Worm (Caenorhabditis elegans) whole organism, L2 larva: ENCODE results near the gene twk-20.

ENCODE experiments used
- C34F6.9 ChIP-seq: fragments of 150-350 bp; optimal IDR thresholded peaks from 2 replicates; lab custom pipeline; 2014; ENCODE audit warnings: missing biosample characterization, missing genetic modification characterization
- F13H6.1 ChIP-seq: sonication (generic microtip); optimal IDR thresholded peaks from 2 replicates; lab custom pipeline; 2016; ENCODE audit warnings: missing genetic modification characterization, missing compliant biosample characterization
- R02D3.7 ChIP-seq: fragments of 150-350 bp; optimal IDR thresholded peaks from 2 replicates; lab custom pipeline; 2014; ENCODE audit warnings: missing biosample characterization, missing genetic modification characterization
- alr-1 ChIP-seq: fragments of 150-350 bp; optimal IDR thresholded peaks from 2 replicates; lab custom pipeline; 2014; ENCODE audit warnings: missing biosample characterization, missing genetic modification characterization
- ama-1 ChIP-seq: fragments of 150-350 bp; optimal IDR thresholded peaks from 2 replicates; lab custom pipeline; 2018; ENCODE audit warnings: inconsistent platforms
- ceh-16 ChIP-seq: fragments of 150-350 bp; optimal IDR thresholded peaks from 2 replicates; lab custom pipeline; 2014; ENCODE audit warnings: missing biosample characterization, missing genetic modification characterization
- ceh-82 ChIP-seq: fragments of 150-350 bp; optimal IDR thresholded peaks from 2 replicates; lab custom pipeline; 2014; ENCODE audit warnings: missing biosample characterization, missing genetic modification characterization
- crh-2 ChIP-seq: sonication (generic microtip); optimal IDR thresholded peaks from 2 replicates; lab custom pipeline; 2017; ENCODE audit warnings: missing biosample characterization, missing genetic modification characterization
- dmd-4 ChIP-seq: sonication (generic microtip); optimal IDR thresholded peaks from 2 replicates; lab custom pipeline; 2017; ENCODE audit warnings: missing biosample characterization, missing genetic modification characterization
- elt-1 ChIP-seq: fragments of 150-350 bp; optimal IDR thresholded peaks from 2 replicates; lab custom pipeline; 2014; ENCODE audit warnings: missing biosample characterization, missing genetic modification characterization
- fos-1 ChIP-seq: fragments of 150-350 bp; optimal IDR thresholded peaks from 2 replicates; lab custom pipeline; 2014; ENCODE audit warnings: missing biosample characterization, missing genetic modification characterization
- gmeb-1 ChIP-seq: fragments of 150-350 bp; optimal IDR thresholded peaks from 2 replicates; lab custom pipeline; 2014; ENCODE audit warnings: missing biosample characterization, missing genetic modification characterization
- lin-13 ChIP-seq: fragments of 150-350 bp; optimal IDR thresholded peaks from 2 replicates; lab custom pipeline; 2014; ENCODE audit warnings: missing biosample characterization, missing genetic modification reagents, missing genetic modification characterization
- lsy-2 ChIP-seq, 2 experiments: fragments of 150-350 bp in 1 of 2; sonication (generic microtip) in 1 of 2; optimal IDR thresholded peaks; 2 replicates each; lab custom pipeline; 2014 to 2017; ENCODE audit warnings: missing biosample characterization in 2 of 2, missing genetic modification characterization in 2 of 2
- mab-5 ChIP-seq: fragments of 150-350 bp; optimal IDR thresholded peaks from 2 replicates; lab custom pipeline; 2014; ENCODE audit warnings: missing biosample characterization, missing genetic modification characterization
- mbf-1 ChIP-seq: sonication (generic microtip); optimal IDR thresholded peaks from 2 replicates; lab custom pipeline; 2017; ENCODE audit warnings: missing biosample characterization, missing genetic modification characterization
- mdl-1 ChIP-seq, 2 experiments: fragments of 150-350 bp in 1 of 2; sonication (generic microtip) in 1 of 2; optimal IDR thresholded peaks; 2 replicates each; lab custom pipeline; 2017; ENCODE audit warnings: missing biosample characterization in 2 of 2, missing genetic modification characterization in 2 of 2
- nhr-10 ChIP-seq: sonication (generic microtip); optimal IDR thresholded peaks from 2 replicates; lab custom pipeline; 2017; ENCODE audit warnings: missing biosample characterization, missing genetic modification characterization
- nhr-11 ChIP-seq: fragments of 150-350 bp; optimal IDR thresholded peaks from 2 replicates; lab custom pipeline; 2014; ENCODE audit warnings: missing biosample characterization, missing genetic modification characterization
- nhr-129 ChIP-seq: fragments of 150-350 bp; optimal IDR thresholded peaks from 2 replicates; lab custom pipeline; 2014; ENCODE audit warnings: missing biosample characterization, missing genetic modification characterization
- nhr-21 ChIP-seq: fragments of 150-350 bp; optimal IDR thresholded peaks from 2 replicates; lab custom pipeline; 2014; ENCODE audit warnings: missing biosample characterization, missing genetic modification characterization
- nhr-23 ChIP-seq: fragments of 150-350 bp; optimal IDR thresholded peaks from 2 replicates; lab custom pipeline; 2014; ENCODE audit warnings: missing biosample characterization, missing genetic modification reagents, missing genetic modification characterization
- nhr-237 ChIP-seq: fragments of 150-350 bp; optimal IDR thresholded peaks from 2 replicates; lab custom pipeline; 2014; ENCODE audit warnings: missing biosample characterization, missing genetic modification characterization
- sem-4 ChIP-seq: fragments of 150-350 bp; optimal IDR thresholded peaks from 2 replicates; lab custom pipeline; 2014; ENCODE audit warnings: missing biosample characterization, missing genetic modification reagents, missing genetic modification characterization
- skn-1 ChIP-seq: sonication (generic microtip); optimal IDR thresholded peaks from 2 replicates; lab custom pipeline; 2017; ENCODE audit warnings: missing biosample characterization, missing genetic modification characterization
- sma-3 ChIP-seq: sonication (generic microtip); optimal IDR thresholded peaks from 2 replicates; lab custom pipeline; 2016; ENCODE audit warnings: missing genetic modification reagents, missing genetic modification characterization, missing compliant biosample characterization
- sma-9 ChIP-seq, 2 experiments: fragments of 150-350 bp in 1 of 2; sonication (generic microtip) in 1 of 2; optimal IDR thresholded peaks; 2 replicates each; lab custom pipeline; 2014 to 2016; ENCODE audit warnings: missing genetic modification characterization in 2 of 2, mild to moderate bottlenecking in 1 of 2, missing biosample characterization in 1 of 2, missing compliant biosample characterization in 1 of 2, missing genetic modification reagents in 1 of 2, moderate library complexity in 1 of 2
- snpc-4 ChIP-seq: fragments of 150-350 bp; optimal IDR thresholded peaks from 2 replicates; lab custom pipeline; 2014; ENCODE audit warnings: missing biosample characterization, missing genetic modification characterization
- unc-55 ChIP-seq: fragments of 150-350 bp; sonication (generic microtip); optimal IDR thresholded peaks from 3 replicates; lab custom pipeline; 2014; ENCODE audit warnings: missing biosample characterization, missing genetic modification reagents, missing genetic modification characterization
- zag-1 ChIP-seq: fragments of 150-350 bp; optimal IDR thresholded peaks from 2 replicates; lab custom pipeline; 2014; ENCODE audit warnings: missing biosample characterization, missing genetic modification characterization
- ztf-11 ChIP-seq: sonication (generic microtip); optimal IDR thresholded peaks from 2 replicates; lab custom pipeline; 2017; ENCODE audit warnings: missing biosample characterization, missing genetic modification characterization

Gene twk-20

DNA sequence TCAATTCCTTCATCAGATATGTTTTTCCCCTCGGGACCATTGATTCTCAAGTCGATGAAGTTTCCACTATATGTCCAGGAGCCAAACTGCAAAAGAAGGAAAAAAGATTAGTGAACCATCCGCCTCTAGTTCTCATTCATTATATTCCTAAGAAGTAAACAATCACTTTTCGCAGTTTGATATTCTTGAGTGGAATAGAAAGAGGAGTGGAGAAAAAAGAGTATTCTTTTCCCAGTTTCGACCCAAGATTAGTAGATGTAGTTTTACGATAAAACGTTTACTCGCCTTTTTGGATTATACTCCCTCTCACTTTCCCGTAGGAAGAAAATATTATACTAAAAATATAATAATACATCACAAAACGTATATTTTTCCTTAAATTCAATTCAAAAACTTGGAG lies 5.2 kb downstream of the twk-20 start:
- peak; percentile 3 for TF ChIP-seq mab-5
- peak; percentile 82 for TF ChIP-seq unc-55
- TF ChIP-seq dmd-4 (tag; lab: Kevin White, UChicago), result no peak

- TF ChIP-seq alr-1 (tag; lab: Kevin White, UChicago) (no peak), sem-4 (no peak), lsy-2 (tag; optimal IDR thresholded peaks at IDR 0.05; lab: Kevin White, UChicago) (no peak), C34F6.9 (tag; lab: Kevin White, UChicago) (no peak), nhr-129 (tag; lab: Kevin White, UChicago) (no peak)
These were observed 7.1 kb downstream of the twk-20 start, which contains the start of gene acr-9 for ce11 chrX:13646798-13647197. Gene acr-9 (minus strand): TSS chrX:13646898.

- TF ChIP-seq lin-13 (GFP tag; lab: Kevin White, UChicago) (no peak), F13H6.1 (tag; lab: Kevin White, UChicago) (no peak), zag-1 (tag; lab: Kevin White, UChicago) (no peak), nhr-23 (tag; lab: Kevin White, UChicago) (no peak)
These were observed 7.6 kb downstream of the twk-20 start, which contains the start of gene C40C9.3 for ce11 chrX:13647305-13647704. Gene C40C9.3 (plus strand): TSS chrX:13647605.

ce11 chrX:13650799-13651198 lies 11.1 kb downstream of the twk-20 start, which contains the start of gene C40C9.4:
Gene C40C9.4 (plus strand): TSS chrX:13651099.
- TF ChIP-seq sma-3 (no peak), dmd-4 (tag; lab: Kevin White, UChicago) (no peak), skn-1 (tag; lab: Kevin White, UChicago) (no peak), nhr-11 (tag; lab: Kevin White, UChicago) (no peak), F13H6.1 (tag; lab: Kevin White, UChicago) (no peak), gmeb-1 (tag; lab: Kevin White, UChicago) (no peak), snpc-4 (no peak)

ce11 chrX:13653573-13653972 lies 13.9 kb downstream of the twk-20 start:
- TF ChIP-seq nhr-21 (peak; percentile 9), ceh-82 (no peak), sma-3 (peak; percentile 9), fos-1 (tag; lab: Kevin White, UChicago) (peak; percentile 9), F13H6.1 (tag; lab: Kevin White, UChicago) (no peak), sma-9 (GFP tag; optimal IDR thresholded peaks at IDR 0.05; lab: Kevin White, UChicago) (peak; percentile 37), sma-9 (tag; optimal IDR thresholded peaks at IDR 0.05; lab: Kevin White, UChicago) (no peak), nhr-129 (tag; lab: Kevin White, UChicago) (peak; percentile 26)
- TF ChIP-seq, all 48 proteins: peak for 5

ce11 chrX:13654276-13654675 lies 14.6 kb downstream of the twk-20 start:
- TF ChIP-seq sem-4, result no peak
- no peak for TF ChIP-seq mbf-1 (tag; lab: Kevin White, UChicago)
- no peak for TF ChIP-seq unc-55
- no peak for TF ChIP-seq ceh-16 (tag; lab: Kevin White, UChicago)
- TF ChIP-seq F13H6.1 (tag; lab: Kevin White, UChicago), result peak; percentile 71
- no peak for TF ChIP-seq R02D3.7 (tag; lab: Kevin White, UChicago)

- TF ChIP-seq ztf-11 (tag; lab: Kevin White, UChicago) (no peak), R02D3.7 (tag; lab: Kevin White, UChicago) (no peak), sma-9 (GFP tag; optimal IDR thresholded peaks at IDR 0.05; lab: Kevin White, UChicago) (peak; percentile 7), sma-9 (tag; optimal IDR thresholded peaks at IDR 0.05; lab: Kevin White, UChicago) (no peak), gmeb-1 (tag; lab: Kevin White, UChicago) (peak; percentile 28), alr-1 (tag; lab: Kevin White, UChicago) (no peak), ama-1 (lab: Kevin White, UChicago) (no peak), lsy-2 (tag; optimal IDR thresholded peaks at IDR 0.05; lab: Kevin White, UChicago) (peak in 1 of 2 experiments; percentile 4), elt-1 (no peak), mdl-1 (tag; optimal IDR thresholded peaks at IDR 0.05; lab: Kevin White, UChicago) (no peak), nhr-237 (no peak), crh-2 (tag; lab: Kevin White, UChicago) (no peak), nhr-10 (no peak)
- TF ChIP-seq, all 48 proteins: peak for 3
These were observed 16.1 kb downstream of the twk-20 start for ce11 chrX:13655769-13656168.
